Worm (Caenorhabditis elegans): ENCODE measurements around the gene bath-13.

ce11 chrII:2545925-2546324 is 24.1 kb upstream of the bath-13 start, which contains the start of gene K02F6.3:
- no peak for TF ChIP-seq nhr-10 (tag; optimal IDR thresholded peaks at IDR 0.05)
- no peak for TF ChIP-seq lin-39 (tag; optimal IDR thresholded peaks at IDR 0.05)
- TF ChIP-seq aly-2 (tag; optimal IDR thresholded peaks at IDR 0.05), result no peak
- no peak for TF ChIP-seq nhr-11 (tag; optimal IDR thresholded peaks at IDR 0.05)
- no peak for TF ChIP-seq blmp-1 (tag; optimal IDR thresholded peaks at IDR 0.05; ENCODE audit: insufficient read depth)
- no peak for TF ChIP-seq lsy-2 (tag; optimal IDR thresholded peaks at IDR 0.05)
- no peak for TF ChIP-seq skn-1 (tag; optimal IDR thresholded peaks at IDR 0.05)
- no peak for TF ChIP-seq zag-1 (tag; optimal IDR thresholded peaks at IDR 0.05)
- no peak for TF ChIP-seq sma-3 (GFP tag; optimal IDR thresholded peaks at IDR 0.05)
